Worm (Caenorhabditis elegans): ENCODE data around the gene nspc-10.

ce11 chrX:12352872-12353271 is 9.5 kb downstream of the nspc-10 start, which contains the start of gene F42F12.4:
- no peak for TF ChIP-seq nhr-12 (tag; optimal IDR thresholded peaks at IDR 0.05)
- TF ChIP-seq fkh-4 (tag; optimal IDR thresholded peaks at IDR 0.05; ENCODE audit: borderline replicate concordance) = no peak
- no peak for TF ChIP-seq sup-37 (GFP tag; optimal IDR thresholded peaks at IDR 0.05)
- no peak for TF ChIP-seq elt-2 (tag; optimal IDR thresholded peaks at IDR 0.05)
- no peak for TF ChIP-seq alr-1 (tag; optimal IDR thresholded peaks at IDR 0.05; ENCODE audit: borderline replicate concordance)
- TF ChIP-seq tbx-2 (tag; optimal IDR thresholded peaks at IDR 0.05) = no peak
- no peak for TF ChIP-seq nhr-11 (tag; optimal IDR thresholded peaks at IDR 0.05)
- no peak for TF ChIP-seq unc-130 (tag; optimal IDR thresholded peaks at IDR 0.05)
- TF ChIP-seq blmp-1 (tag; optimal IDR thresholded peaks at IDR 0.05) = no peak
- no peak for TF ChIP-seq unc-62 (GFP tag; optimal IDR thresholded peaks at IDR 0.05)

All from whole organism, L1 larva.